Worm (Caenorhabditis elegans): ENCODE measurements around the gene ttx-1.

- TF ChIP-seq fkh-4 (tag; optimal IDR thresholded peaks at IDR 0.05; ENCODE audit: borderline replicate concordance) (no peak), unc-62 (GFP tag; optimal IDR thresholded peaks at IDR 0.05) (no peak), fkh-10 (GFP tag; optimal IDR thresholded peaks at IDR 0.05) (no peak), nhr-28 (tag; optimal IDR thresholded peaks at IDR 0.05) (no peak), nhr-20 (tag; optimal IDR thresholded peaks at IDR 0.05) (no peak), grh-1 (GFP tag; IDR thresholded peaks at IDR 0.05) (no peak), nhr-11 (tag; optimal IDR thresholded peaks at IDR 0.05) (no peak), lin-13 (GFP tag; optimal IDR thresholded peaks at IDR 0.05) (no peak), ama-1 (optimal IDR thresholded peaks at IDR 0.05) (no peak)
Measured at ce11 chrV:20022996-20023456, 41.0 kb downstream of the ttx-1 start, which contains the start of gene lgc-55.
